Fruit fly (Drosophila melanogaster): ENCODE results near the gene pira.

Gene pira

dm6 chrX:12750928-12751631 is 12.3 kb downstream of the pira start (continued):
- peak; percentile 96 for TF ChIP-seq CG7271 (tag; optimal IDR thresholded peaks at IDR 0.05)
- peak; percentile 98 for TF ChIP-seq chm (GFP tag; IDR thresholded peaks at IDR 0.05)
- peak; percentile 99 for TF ChIP-seq zfh1 (GFP tag; IDR thresholded peaks at IDR 0.05)
- peak; percentile 99 to 100 for TF ChIP-seq Pdp1 (GFP tag; optimal IDR thresholded peaks at IDR 0.05)
- TF ChIP-seq ftz-f1 (GFP tag; optimal IDR thresholded peaks at IDR 0.05), result peak; percentile 78
- peak; percentile 99 for TF ChIP-seq B-H1 (GFP tag; IDR thresholded peaks at IDR 0.05)
- peak; percentile 98 for TF ChIP-seq CG4282 (GFP tag; optimal IDR thresholded peaks at IDR 0.05)
- TF ChIP-seq pum (GFP tag; optimal IDR thresholded peaks at IDR 0.05), result peak; percentile 99
- peak; percentile 100 for TF ChIP-seq Atf6 (GFP tag; IDR thresholded peaks at IDR 0.05)
- TF ChIP-seq luna (GFP tag; optimal IDR thresholded peaks at IDR 0.05), result peak; percentile 100
- TF ChIP-seq sr (GFP tag; IDR thresholded peaks at IDR 0.05), result peak; percentile 98
- peak; percentile 98 for TF ChIP-seq Spps (tag; optimal IDR thresholded peaks at IDR 0.05)
- peak; percentile 99 for TF ChIP-seq CG17612 (GFP tag; IDR thresholded peaks at IDR 0.05)
- TF ChIP-seq seq (GFP tag; IDR thresholded peaks at IDR 0.05), result peak; percentile 100
- TF ChIP-seq ranshi (GFP tag; IDR thresholded peaks at IDR 0.05), result peak; percentile 99
- TF ChIP-seq tio (GFP tag; optimal IDR thresholded peaks at IDR 0.05), result peak; percentile 100
- TF ChIP-seq CG10654 (GFP tag; optimal IDR thresholded peaks at IDR 0.05), result peak; percentile 100
- peak; percentile 100 for TF ChIP-seq CG2712 (tag; optimal IDR thresholded peaks at IDR 0.05)
- peak; percentile 99 for TF ChIP-seq D19B (GFP tag; optimal IDR thresholded peaks at IDR 0.05)
- peak; percentile 93 for TF ChIP-seq kni (GFP tag; optimal IDR thresholded peaks at IDR 0.05)
- peak; percentile 85 to 90 for TF ChIP-seq insv (GFP tag; optimal IDR thresholded peaks at IDR 0.05)
- peak; percentile 94 for TF ChIP-seq CG8359 (GFP tag; optimal IDR thresholded peaks at IDR 0.05; ENCODE audit: borderline replicate concordance)
- TF ChIP-seq z (GFP tag; IDR thresholded peaks at IDR 0.05), result peak; percentile 71; the same call in 2 of the 3 replicates
- peak; percentile 100 for TF ChIP-seq zfh2 (GFP tag; optimal IDR thresholded peaks at IDR 0.05)
- peak; percentile 100 for TF ChIP-seq odd (GFP tag; optimal IDR thresholded peaks at IDR 0.05)
- TF ChIP-seq CG11247 (GFP tag; IDR thresholded peaks at IDR 0.05), result peak; percentile 99
- TF ChIP-seq hkb (optimal IDR thresholded peaks at IDR 0.05), result no peak
- TF ChIP-seq hkb (GFP tag; IDR thresholded peaks at IDR 0.05), result peak; percentile 100
- peak; percentile 99 for TF ChIP-seq bab2 (GFP tag; optimal IDR thresholded peaks at IDR 0.05)
- peak; percentile 100 for TF ChIP-seq CG30403 (GFP tag; optimal IDR thresholded peaks at IDR 0.05)
- peak; percentile 99 for TF ChIP-seq CG31388 (GFP tag; optimal IDR thresholded peaks at IDR 0.05)
- TF ChIP-seq gce (GFP tag; IDR thresholded peaks at IDR 0.05), result peak; percentile 99
- peak; percentile 100 for TF ChIP-seq CG1647 (GFP tag; optimal IDR thresholded peaks at IDR 0.05)
- TF ChIP-seq Hand (GFP tag; optimal IDR thresholded peaks at IDR 0.05), result peak; percentile 100
- TF ChIP-seq CG3726 (GFP tag; IDR thresholded peaks at IDR 0.05), result peak; percentile 99
- no peak for TF ChIP-seq zen2 (GFP tag; IDR thresholded peaks at IDR 0.05; ENCODE audit: partially characterized antibody)
- no peak for TF ChIP-seq Opbp (GFP tag; IDR thresholded peaks at IDR 0.05; ENCODE audit: partially characterized antibody)
- peak; percentile 100 for TF ChIP-seq CG1792 (GFP tag; optimal IDR thresholded peaks at IDR 0.05)
- TF ChIP-seq eve (GFP tag; optimal IDR thresholded peaks at IDR 0.05), result peak; percentile 63 to 100
- TF ChIP-seq Dip2 (GFP tag; IDR thresholded peaks at IDR 0.05), result peak; percentile 86
- TF ChIP-seq repo (GFP tag; optimal IDR thresholded peaks at IDR 0.05), result peak; percentile 100
- TF ChIP-seq nerfin-1 (tag; optimal IDR thresholded peaks at IDR 0.05), result peak; percentile 99
- TF ChIP-seq CG14860 (GFP tag; IDR thresholded peaks at IDR 0.05; ENCODE audit: partially characterized antibody), result peak; percentile 79
- TF ChIP-seq CG3163 (GFP tag; optimal IDR thresholded peaks at IDR 0.05), result peak; percentile 96
- peak; percentile 100 for TF ChIP-seq CG9609 (GFP tag; optimal IDR thresholded peaks at IDR 0.05)
- TF ChIP-seq CG1832 (GFP tag; optimal IDR thresholded peaks at IDR 0.05), result no peak
- peak; percentile 100 for TF ChIP-seq CG15011 (GFP tag; optimal IDR thresholded peaks at IDR 0.05)
- TF ChIP-seq CG10209 (GFP tag; optimal IDR thresholded peaks at IDR 0.05), result peak; percentile 100
- peak; percentile 98 for TF ChIP-seq CG10431 (GFP tag; optimal IDR thresholded peaks at IDR 0.05)
- no peak for TF ChIP-seq Doc3 (GFP tag; IDR thresholded peaks at IDR 0.05; ENCODE audit: partially characterized antibody)

Data from whole organism, embryonic.